Fruit fly (Drosophila melanogaster): Measurements from ENCODE around the gene CG7071.

The CG7071 gene

DNA sequence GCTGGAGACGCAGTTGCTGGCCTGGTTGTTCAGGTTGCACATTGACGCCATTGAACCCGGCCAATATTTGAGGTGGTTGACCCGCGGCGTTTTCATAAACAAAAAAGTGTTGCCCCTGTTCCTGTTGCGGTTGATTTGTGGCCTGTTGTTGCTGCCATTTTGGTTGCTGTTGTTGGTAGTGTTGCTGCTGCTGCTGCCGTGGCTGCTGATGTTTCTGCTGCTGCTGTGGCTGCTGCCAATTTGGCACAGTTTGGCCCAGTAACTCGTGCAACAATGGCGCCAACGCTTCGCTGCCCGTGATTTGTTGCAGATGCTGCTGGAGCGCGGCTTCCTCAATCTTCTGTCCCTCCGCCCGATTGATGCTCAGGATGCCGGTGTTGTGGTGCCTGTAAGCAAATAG, 20.8 kb upstream of the CG7071 start:
- no peak for TF ChIP-seq Smox (GFP tag; optimal IDR thresholded peaks at IDR 0.05)
- no peak for TF ChIP-seq CG6808 (GFP tag; optimal IDR thresholded peaks at IDR 0.05)
- TF ChIP-seq pdm3 (GFP tag; optimal IDR thresholded peaks at IDR 0.05) = no peak
- no peak for TF ChIP-seq CG8119 (GFP tag; IDR thresholded peaks at IDR 0.05)
- TF ChIP-seq Met (GFP tag; optimal IDR thresholded peaks at IDR 0.05) = no peak
- TF ChIP-seq CG3032 (tag; optimal IDR thresholded peaks at IDR 0.05) = no peak
- no peak for TF ChIP-seq CG1621 (tag; optimal IDR thresholded peaks at IDR 0.05)
- TF ChIP-seq CG3919 (GFP tag; optimal IDR thresholded peaks at IDR 0.05) = no peak
- no peak for TF ChIP-seq Eip93F (GFP tag; optimal IDR thresholded peaks at IDR 0.05)
- TF ChIP-seq CG6276 (GFP tag; optimal IDR thresholded peaks at IDR 0.05) = no peak
- no peak for TF ChIP-seq dac (GFP tag; optimal IDR thresholded peaks at IDR 0.05)
- no peak for TF ChIP-seq dsx (GFP tag; optimal IDR thresholded peaks at IDR 0.05; ENCODE audit: poor library complexity, severe bottlenecking)
- TF ChIP-seq CG8319 (GFP tag; optimal IDR thresholded peaks at IDR 0.05) = no peak
- TF ChIP-seq Sox102F (GFP tag; optimal IDR thresholded peaks at IDR 0.05) = no peak
- no peak for TF ChIP-seq Eip78C (GFP tag)
- no peak for TF ChIP-seq CG11762 (GFP tag; optimal IDR thresholded peaks at IDR 0.05; ENCODE audit: insufficient read depth)
- no peak for TF ChIP-seq svp (GFP tag)
- no peak for TF ChIP-seq CG10631 (GFP tag; optimal IDR thresholded peaks at IDR 0.05)

DNA sequence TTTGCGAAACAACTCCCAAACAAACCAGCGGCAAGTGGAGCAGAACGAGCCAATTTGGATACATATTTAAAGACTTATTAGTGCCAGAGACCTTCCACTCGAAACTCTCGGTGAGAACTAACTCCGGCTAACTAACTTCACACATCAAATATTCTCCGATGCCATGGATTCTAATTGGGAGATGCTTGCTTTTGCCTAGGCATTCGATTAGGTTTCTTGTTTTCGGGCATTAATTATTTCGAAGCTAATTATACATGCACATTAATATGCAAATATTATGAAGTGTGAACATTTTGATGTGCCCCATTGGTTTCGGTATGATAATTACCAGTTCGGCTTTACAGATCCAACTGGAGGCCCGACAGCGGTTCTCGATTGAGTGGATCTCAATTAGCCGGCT, 20.3 kb upstream of the CG7071 start, which contains the start of gene CG5386:
TSS of gene CG5386 (minus strand) at position 101 of the 400 bp plus-strand sequence.
- no peak for TF ChIP-seq CG6276 (GFP tag; optimal IDR thresholded peaks at IDR 0.05)
- no peak for TF ChIP-seq Sox102F (GFP tag; optimal IDR thresholded peaks at IDR 0.05)
- TF ChIP-seq CG8632 (GFP tag; optimal IDR thresholded peaks at IDR 0.05) = no peak
- TF ChIP-seq CG9139 (GFP tag; optimal IDR thresholded peaks at IDR 0.05) = no peak
- no peak for TF ChIP-seq CG11294 (GFP tag; IDR thresholded peaks at IDR 0.05)
- no peak for TF ChIP-seq Met (GFP tag; optimal IDR thresholded peaks at IDR 0.05)
- no peak for TF ChIP-seq dac (GFP tag; optimal IDR thresholded peaks at IDR 0.05)
- TF ChIP-seq OdsH (GFP tag; optimal IDR thresholded peaks at IDR 0.05) = no peak
- no peak for TF ChIP-seq Sox15 (GFP tag; optimal IDR thresholded peaks at IDR 0.05)
- TF ChIP-seq Eip93F (GFP tag; optimal IDR thresholded peaks at IDR 0.05) = no peak
- no peak for TF ChIP-seq lz (GFP tag; optimal IDR thresholded peaks at IDR 0.05)
- no peak for TF ChIP-seq CG8119 (GFP tag; IDR thresholded peaks at IDR 0.05)
- no peak for TF ChIP-seq fd59A (GFP tag; optimal IDR thresholded peaks at IDR 0.05)
- TF ChIP-seq fkh (GFP tag; optimal IDR thresholded peaks at IDR 0.05) = no peak
- TF ChIP-seq CG15336 (GFP tag; IDR thresholded peaks at IDR 0.05) = no peak
- TF ChIP-seq Eip75B (GFP tag; optimal IDR thresholded peaks at IDR 0.05) = no peak
- no peak for TF ChIP-seq Gug (GFP tag; IDR thresholded peaks at IDR 0.05)
- no peak for TF ChIP-seq CG16779 (tag; optimal IDR thresholded peaks at IDR 0.05)

DNA sequence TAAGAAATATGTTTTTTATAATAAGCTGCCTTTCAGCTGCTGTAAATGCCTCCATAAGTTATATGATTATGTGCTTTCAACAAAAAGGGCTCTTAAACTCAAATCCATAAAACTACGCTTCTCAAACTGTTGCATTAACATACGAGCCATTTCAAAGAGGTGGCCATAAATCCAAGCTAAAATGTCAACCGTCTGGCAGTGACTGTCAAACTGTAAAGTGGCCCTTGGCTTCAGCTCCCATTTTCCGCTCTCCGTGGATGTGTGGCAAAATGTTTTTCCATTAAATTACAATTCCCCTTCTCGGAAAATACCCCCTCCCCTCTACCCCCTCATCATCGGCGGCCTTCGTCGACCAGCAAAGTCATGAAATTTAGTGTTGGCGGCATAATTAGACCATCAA, 19.7 kb upstream of the CG7071 start:
- TF ChIP-seq Smox (GFP tag; optimal IDR thresholded peaks at IDR 0.05) (no peak), dac (GFP tag; optimal IDR thresholded peaks at IDR 0.05) (no peak), pdm3 (GFP tag; optimal IDR thresholded peaks at IDR 0.05) (no peak), CG16779 (tag; optimal IDR thresholded peaks at IDR 0.05) (no peak), CG11902 (GFP tag; optimal IDR thresholded peaks at IDR 0.05) (no peak), CG3032 (tag; optimal IDR thresholded peaks at IDR 0.05) (no peak), fkh (GFP tag; optimal IDR thresholded peaks at IDR 0.05) (no peak), Sox14 (GFP tag; optimal IDR thresholded peaks at IDR 0.05) (no peak), Eip93F (GFP tag; optimal IDR thresholded peaks at IDR 0.05) (no peak), fd59A (GFP tag; optimal IDR thresholded peaks at IDR 0.05) (no peak), CG31627 (GFP tag; optimal IDR thresholded peaks at IDR 0.05) (no peak), CG15336 (GFP tag; IDR thresholded peaks at IDR 0.05) (no peak)

DNA sequence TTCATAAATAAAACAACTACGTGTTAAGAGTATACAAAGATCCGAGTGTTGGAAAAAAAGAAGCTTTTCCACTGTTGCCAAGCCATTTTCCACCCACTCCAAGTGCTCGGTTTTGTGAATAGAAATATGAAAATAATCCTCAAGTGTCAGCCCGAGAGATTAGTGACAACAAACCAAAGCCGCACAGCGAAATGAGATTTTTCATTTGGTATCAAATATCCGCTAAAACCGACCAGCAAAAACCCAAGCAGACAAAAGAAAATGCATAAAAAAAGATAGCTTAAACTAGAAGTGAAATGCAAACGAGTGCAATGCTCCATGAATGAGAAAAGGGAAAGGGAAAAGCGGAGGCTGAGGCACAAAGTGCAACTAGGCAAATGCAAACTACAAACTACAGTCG, 11.0 kb upstream of the CG7071 start, which contains the start of gene rdhB:
TSS of gene rdhB (plus strand) at position 301 of the 400 bp plus-strand sequence.
- TF ChIP-seq Eip93F (GFP tag; optimal IDR thresholded peaks at IDR 0.05) (no peak), CG10669 (GFP tag; optimal IDR thresholded peaks at IDR 0.05) (no peak), Eip75B (GFP tag; optimal IDR thresholded peaks at IDR 0.05) (no peak), Blimp-1 (GFP tag; optimal IDR thresholded peaks at IDR 0.05) (no peak), ss (GFP tag; optimal IDR thresholded peaks at IDR 0.05) (no peak)

Measured in whole organism, prepupa.